Worm (Caenorhabditis elegans) whole organism, L2 larva: ENCODE data around the gene pld-1.

Experiments used
- Y55F3AM.14 ChIP-seq: fragments of 200-800 bp; sonication (Bioruptor generic); optimal IDR thresholded peaks from 2 replicates; lab custom pipeline; 2018; ENCODE audit warnings: mild to moderate bottlenecking, missing genetic modification characterization, missing compliant biosample characterization
- blmp-1 ChIP-seq: sonication (generic microtip); optimal IDR thresholded peaks from 2 replicates; lab custom pipeline; 2017; ENCODE audit warnings: missing genetic modification characterization, mild to moderate bottlenecking, missing compliant biosample characterization, antibody characterized with exemption, moderate library complexity; ENCODE audit not compliant: insufficient read depth
- ceh-82 ChIP-seq: fragments of 150-350 bp; optimal IDR thresholded peaks from 2 replicates; lab custom pipeline; 2014; ENCODE audit warnings: missing biosample characterization, missing genetic modification characterization
- lin-11 ChIP-seq: fragments of 150-350 bp; sonication (generic microtip); optimal IDR thresholded peaks from 2 replicates; lab custom pipeline; 2014; ENCODE audit warnings: missing biosample characterization, missing genetic modification characterization, inconsistent platforms, mixed read lengths
- nhr-11 ChIP-seq: fragments of 150-350 bp; optimal IDR thresholded peaks from 2 replicates; lab custom pipeline; 2014; ENCODE audit warnings: missing biosample characterization, missing genetic modification characterization
- nhr-237 ChIP-seq: fragments of 150-350 bp; optimal IDR thresholded peaks from 2 replicates; lab custom pipeline; 2014; ENCODE audit warnings: missing biosample characterization, missing genetic modification characterization
- nhr-6 ChIP-seq: fragments of 150-350 bp; optimal IDR thresholded peaks from 2 replicates; lab custom pipeline; 2014; ENCODE audit warnings: missing biosample characterization, missing genetic modification characterization
- peb-1 ChIP-seq: fragments of 150-350 bp; optimal IDR thresholded peaks from 2 replicates; lab custom pipeline; 2014; ENCODE audit warnings: missing biosample characterization, missing genetic modification characterization
- snpc-4 ChIP-seq: fragments of 150-350 bp; optimal IDR thresholded peaks from 2 replicates; lab custom pipeline; 2014; ENCODE audit warnings: missing biosample characterization, missing genetic modification characterization
- unc-55 ChIP-seq: fragments of 150-350 bp; sonication (generic microtip); optimal IDR thresholded peaks from 3 replicates; lab custom pipeline; 2014; ENCODE audit warnings: missing biosample characterization, missing genetic modification reagents, missing genetic modification characterization
- ztf-4 ChIP-seq: fragments of 150-350 bp; optimal IDR thresholded peaks from 2 replicates; lab custom pipeline; 2014; ENCODE audit warnings: missing biosample characterization, missing genetic modification characterization

ce11 chrII:5048185-5048795, 43.2 kb downstream of the pld-1 start:
- no peak for TF ChIP-seq Y55F3AM.14 (GFP tag; lab: Kevin White, UChicago)
- TF ChIP-seq peb-1 (tag; lab: Kevin White, UChicago) = no peak
- no peak for TF ChIP-seq unc-55
- TF ChIP-seq nhr-237 (tag; lab: Kevin White, UChicago) = no peak
- TF ChIP-seq blmp-1 = no peak
- no peak for TF ChIP-seq nhr-6 (tag; lab: Kevin White, UChicago)
- no peak for TF ChIP-seq ceh-82 (tag; lab: Kevin White, UChicago)
- TF ChIP-seq nhr-11 (tag; lab: Kevin White, UChicago) = no peak
- TF ChIP-seq ztf-4 = no peak
- TF ChIP-seq snpc-4 (tag; lab: Kevin White, UChicago) = no peak
- TF ChIP-seq lin-11 = no peak
